Worm (Caenorhabditis elegans) whole organism, L2 larva: ENCODE measurements around the gene M02B1.3.

Experiments used
- ama-1 ChIP-seq: fragments of 150-350 bp; optimal IDR thresholded peaks from 2 replicates; lab custom pipeline; 2018; ENCODE audit warnings: inconsistent platforms
- ceh-82 ChIP-seq: fragments of 150-350 bp; optimal IDR thresholded peaks from 2 replicates; lab custom pipeline; 2014; ENCODE audit warnings: missing biosample characterization, missing genetic modification characterization
- lin-13 ChIP-seq: fragments of 150-350 bp; optimal IDR thresholded peaks from 2 replicates; lab custom pipeline; 2014; ENCODE audit warnings: missing biosample characterization, missing genetic modification reagents, missing genetic modification characterization
- lin-39 ChIP-seq: fragments of 150-350 bp; optimal IDR thresholded peaks from 2 replicates; lab custom pipeline; 2014; ENCODE audit warnings: missing biosample characterization, missing genetic modification reagents, missing genetic modification characterization
- mab-5 ChIP-seq: fragments of 150-350 bp; optimal IDR thresholded peaks from 2 replicates; lab custom pipeline; 2014; ENCODE audit warnings: missing biosample characterization, missing genetic modification characterization
- nhr-11 ChIP-seq: fragments of 150-350 bp; optimal IDR thresholded peaks from 2 replicates; lab custom pipeline; 2014; ENCODE audit warnings: missing biosample characterization, missing genetic modification characterization
- nhr-237 ChIP-seq: fragments of 150-350 bp; optimal IDR thresholded peaks from 2 replicates; lab custom pipeline; 2014; ENCODE audit warnings: missing biosample characterization, missing genetic modification characterization
- nhr-25 ChIP-seq: fragments of 150-350 bp; sonication (generic microtip); optimal IDR thresholded peaks from 3 replicates; lab custom pipeline; 2014; ENCODE audit warnings: missing biosample characterization, missing genetic modification characterization
- sma-9 ChIP-seq, 2 experiments: fragments of 150-350 bp in 1 of 2; sonication (generic microtip) in 1 of 2; optimal IDR thresholded peaks; 2 replicates each; lab custom pipeline; 2014 to 2016; ENCODE audit warnings: missing genetic modification characterization in 2 of 2, mild to moderate bottlenecking in 1 of 2, missing biosample characterization in 1 of 2, missing compliant biosample characterization in 1 of 2, missing genetic modification reagents in 1 of 2, moderate library complexity in 1 of 2
- snpc-4 ChIP-seq: fragments of 150-350 bp; optimal IDR thresholded peaks from 2 replicates; lab custom pipeline; 2014; ENCODE audit warnings: missing biosample characterization, missing genetic modification characterization
- unc-62 ChIP-seq: fragments of 150-350 bp; optimal IDR thresholded peaks from 2 replicates; lab custom pipeline; 2014; ENCODE audit warnings: missing biosample characterization, missing genetic modification reagents, missing genetic modification characterization
- ztf-11 ChIP-seq: sonication (generic microtip); optimal IDR thresholded peaks from 2 replicates; lab custom pipeline; 2017; ENCODE audit warnings: missing biosample characterization, missing genetic modification characterization

DNA sequence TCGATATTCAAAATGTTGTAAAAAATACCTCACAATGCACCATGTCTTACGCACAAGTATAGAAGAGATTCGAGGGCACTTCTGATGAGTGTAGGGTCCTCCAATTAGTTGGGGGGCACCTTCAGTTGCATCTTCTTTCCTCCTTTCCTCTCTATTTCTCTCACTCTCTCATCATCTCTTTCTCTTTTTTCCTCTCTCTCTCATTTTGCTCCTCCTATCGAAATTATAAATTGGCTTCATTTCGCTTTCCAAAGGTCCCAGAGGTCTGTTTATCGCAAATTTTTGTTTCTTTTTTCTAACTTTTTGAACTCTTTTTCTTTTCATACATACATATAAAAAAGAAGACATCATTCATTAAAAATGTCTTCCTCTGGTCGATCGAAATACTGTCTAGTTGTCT, 6.6 kb downstream of the M02B1.3 start:
- TF ChIP-seq lin-13 (GFP tag; lab: Kevin White, UChicago): no peak
- TF ChIP-seq nhr-11 (tag; lab: Kevin White, UChicago): no peak
- TF ChIP-seq ztf-11 (tag; lab: Kevin White, UChicago): no peak
- TF ChIP-seq mab-5 (tag; lab: Kevin White, UChicago): no peak
- no peak for TF ChIP-seq ama-1 (lab: Kevin White, UChicago)
- no peak for TF ChIP-seq ceh-82 (tag; lab: Kevin White, UChicago)
- TF ChIP-seq sma-9 (GFP tag; optimal IDR thresholded peaks at IDR 0.05; lab: Kevin White, UChicago): no peak
- no peak for TF ChIP-seq sma-9 (tag; optimal IDR thresholded peaks at IDR 0.05; lab: Kevin White, UChicago)
- TF ChIP-seq nhr-25: no peak
- TF ChIP-seq nhr-237 (tag; lab: Kevin White, UChicago): no peak
- TF ChIP-seq lin-39: no peak
- TF ChIP-seq unc-62: no peak
- TF ChIP-seq snpc-4 (tag; lab: Kevin White, UChicago): no peak
